Worm (Caenorhabditis elegans): ENCODE data around the gene ugt-16.

DNA sequence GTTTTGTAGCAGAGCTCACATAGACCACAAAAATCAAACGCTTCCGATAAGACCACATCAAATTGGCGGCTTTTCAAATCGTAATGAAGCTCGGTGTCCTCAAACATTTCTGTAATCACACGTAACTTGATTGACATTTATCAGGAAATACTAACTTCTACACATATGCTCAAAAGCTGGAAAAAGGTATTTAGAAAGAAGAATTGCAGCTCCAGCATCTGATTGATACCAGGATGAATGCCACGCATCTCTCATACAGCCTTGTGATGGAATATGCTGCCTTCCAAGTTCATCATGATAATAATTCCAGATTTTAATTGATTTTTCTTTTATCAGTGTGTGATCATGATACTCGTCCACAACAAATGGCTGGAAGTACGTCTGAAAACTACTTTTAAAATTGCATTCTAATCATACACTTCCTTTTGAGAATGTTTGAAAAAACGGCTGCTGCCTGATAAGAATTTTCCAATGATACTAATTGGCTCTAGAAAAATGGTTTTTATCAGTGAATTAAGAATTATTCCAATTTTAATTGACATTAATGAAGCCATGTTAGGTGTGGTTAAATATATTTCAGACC, 27.8 kb upstream of the ugt-16 start:
- TF ChIP-seq hlh-6 (tag; optimal IDR thresholded peaks at IDR 0.05) (no peak), ama-1 (optimal IDR thresholded peaks at IDR 0.05) (no peak), pag-3 (tag; optimal IDR thresholded peaks at IDR 0.05; ENCODE audit: borderline replicate concordance) (no peak), F13H6.1 (tag; optimal IDR thresholded peaks at IDR 0.05) (no peak), unc-55 (GFP tag; optimal IDR thresholded peaks at IDR 0.05) (no peak), ceh-22 (tag; optimal IDR thresholded peaks at IDR 0.05) (no peak), ceh-6 (GFP tag; optimal IDR thresholded peaks at IDR 0.05) (no peak), nhr-11 (tag; optimal IDR thresholded peaks at IDR 0.05) (no peak), pha-4 (tag; optimal IDR thresholded peaks at IDR 0.05) (no peak), dmd-4 (tag; optimal IDR thresholded peaks at IDR 0.05; ENCODE audit: borderline replicate concordance) (no peak), lim-6 (tag; optimal IDR thresholded peaks at IDR 0.05) (no peak), hlh-30 (tag; optimal IDR thresholded peaks at IDR 0.05; ENCODE audit: insufficient read depth) (no peak)

Measured in whole organism, late embryonic.